Worm (Caenorhabditis elegans) whole organism, L1 larva: ENCODE data around the gene zipt-3.

Source experiments
- C16A3.4 ChIP-seq: fragments of 150-350 bp; optimal IDR thresholded peaks from 2 replicates; lab custom pipeline; 2014; ENCODE audit warnings: missing biosample characterization, missing genetic modification characterization
- C34B4.2 ChIP-seq: sonication (generic microtip); optimal IDR thresholded peaks from 2 replicates; lab custom pipeline; 2017; ENCODE audit warnings: mild to moderate bottlenecking, missing genetic modification characterization, missing compliant biosample characterization
- alr-1 ChIP-seq: fragments of 200-800 bp; sonication (Bioruptor generic); optimal IDR thresholded peaks from 2 replicates; lab custom pipeline; 2018; ENCODE audit warnings: borderline replicate concordance, mild to moderate bottlenecking, missing genetic modification characterization, missing compliant biosample characterization
- ama-1 ChIP-seq: fragments of 150-350 bp; optimal IDR thresholded peaks from 2 replicates; lab custom pipeline; 2014
- blmp-1 ChIP-seq: fragments of 150-350 bp; optimal IDR thresholded peaks from 2 replicates; lab custom pipeline; 2014; ENCODE audit warnings: missing biosample characterization, missing genetic modification characterization
- ceh-8 ChIP-seq: fragments of 200-800 bp; sonication (Bioruptor generic); optimal IDR thresholded peaks from 2 replicates; lab custom pipeline; 2018; ENCODE audit warnings: mild to moderate bottlenecking, missing genetic modification characterization, moderate library complexity, missing compliant biosample characterization
- ceh-90 ChIP-seq: sonication (generic microtip); optimal IDR thresholded peaks from 2 replicates; lab custom pipeline; 2016; ENCODE audit warnings: missing genetic modification characterization, missing compliant biosample characterization
- ces-1 ChIP-seq: fragments of 150-350 bp; optimal IDR thresholded peaks from 2 replicates; lab custom pipeline; 2014; ENCODE audit warnings: missing biosample characterization, missing genetic modification reagents, missing genetic modification characterization
- dpl-1 ChIP-seq, 3 experiments: fragments of 150-350 bp in 2 of 3; sonication (generic microtip) in 1 of 3; optimal IDR thresholded peaks; 2 replicates each; lab custom pipeline; 2014 to 2017; ENCODE audit warnings: missing biosample characterization in 3 of 3, missing genetic modification characterization in 3 of 3, missing genetic modification reagents in 3 of 3
- dsc-1 ChIP-seq: sonication (generic microtip); optimal IDR thresholded peaks from 2 replicates; lab custom pipeline; 2016; ENCODE audit warnings: mild to moderate bottlenecking, missing genetic modification characterization, missing compliant biosample characterization
- efl-1 ChIP-seq, 4 experiments: fragments of 150-350 bp; optimal IDR thresholded peaks in 3 of 4; peaks in 1 of 4; 1 replicate in 1 of 4; 2 replicates in 3 of 4; lab custom pipeline; 2014; ENCODE audit warnings: missing biosample characterization in 2 of 4, missing genetic modification characterization in 2 of 4, missing genetic modification reagents in 2 of 4
- efl-3 ChIP-seq: fragments of 200-800 bp; sonication (Bioruptor generic); optimal IDR thresholded peaks from 2 replicates; lab custom pipeline; 2018; ENCODE audit warnings: mild to moderate bottlenecking, missing genetic modification characterization, missing compliant biosample characterization
- egl-27 ChIP-seq, 2 experiments: fragments of 150-350 bp in 1 of 2; sonication (generic microtip); optimal IDR thresholded peaks; 3 replicates each; lab custom pipeline; 2017 to 2018; ENCODE audit warnings: missing biosample characterization in 2 of 2, missing genetic modification characterization in 2 of 2, missing genetic modification reagents in 2 of 2
- elt-2 ChIP-seq: sonication (generic microtip); optimal IDR thresholded peaks from 2 replicates; lab custom pipeline; 2016; ENCODE audit warnings: missing genetic modification characterization, mild to moderate bottlenecking, inconsistent platforms, missing compliant biosample characterization, missing genetic modification reagents
- elt-3 ChIP-seq, 6 experiments: fragments of 150-350 bp in 1 of 6; sonication (generic microtip); optimal IDR thresholded peaks; 2 replicates each; lab custom pipeline; 2017 to 2018; ENCODE audit warnings: missing biosample characterization in 6 of 6, missing genetic modification characterization in 6 of 6, inconsistent platforms in 1 of 6
- fkh-10 ChIP-seq: sonication (generic microtip); optimal IDR thresholded peaks from 2 replicates; lab custom pipeline; 2017; ENCODE audit warnings: missing biosample characterization, missing genetic modification reagents, missing genetic modification characterization
- fkh-8 ChIP-seq: sonication (generic microtip); optimal IDR thresholded peaks from 2 replicates; lab custom pipeline; 2016; ENCODE audit warnings: mild to moderate bottlenecking, missing genetic modification characterization, missing compliant biosample characterization
- irx-1 ChIP-seq: sonication (generic microtip); optimal IDR thresholded peaks from 2 replicates; lab custom pipeline; 2016; ENCODE audit warnings: missing genetic modification characterization, missing compliant biosample characterization
- jun-1 ChIP-seq: fragments of 150-350 bp; optimal IDR thresholded peaks from 2 replicates; lab custom pipeline; 2014; ENCODE audit warnings: missing biosample characterization, missing genetic modification reagents, missing genetic modification characterization
- lin-13 ChIP-seq: fragments of 150-350 bp; optimal IDR thresholded peaks from 2 replicates; lab custom pipeline; 2014; ENCODE audit warnings: missing biosample characterization, missing genetic modification reagents, missing genetic modification characterization
- lin-14 ChIP-seq: fragments of 200-800 bp; sonication (Bioruptor generic); optimal IDR thresholded peaks from 2 replicates; lab custom pipeline; 2018; ENCODE audit warnings: mild to moderate bottlenecking, missing genetic modification characterization, moderate library complexity, missing compliant biosample characterization
- lin-35 ChIP-seq, 2 experiments: fragments of 150-350 bp; optimal IDR thresholded peaks; 2 replicates each; lab custom pipeline; 2014; ENCODE audit warnings: missing biosample characterization in 2 of 2, missing genetic modification characterization in 2 of 2, missing genetic modification reagents in 2 of 2
- lsy-2 ChIP-seq, 2 experiments: fragments of 150-350 bp; optimal IDR thresholded peaks; 2 replicates each; lab custom pipeline; 2014; ENCODE audit warnings: missing biosample characterization in 2 of 2, missing genetic modification characterization in 2 of 2
- mdl-1 ChIP-seq, 2 experiments: fragments of 150-350 bp; optimal IDR thresholded peaks; 2 replicates each; lab custom pipeline; 2014 to 2017; ENCODE audit warnings: missing biosample characterization in 2 of 2, missing genetic modification characterization in 2 of 2, inconsistent platforms in 1 of 2
- mep-1 ChIP-seq: fragments of 150-350 bp; optimal IDR thresholded peaks from 2 replicates; lab custom pipeline; 2014; ENCODE audit warnings: missing biosample characterization, missing genetic modification characterization
- nhr-11 ChIP-seq: fragments of 150-350 bp; optimal IDR thresholded peaks from 2 replicates; lab custom pipeline; 2014; ENCODE audit warnings: missing biosample characterization, missing genetic modification characterization
- nhr-19 ChIP-seq: fragments of 200-800 bp; sonication (Bioruptor generic); conservative IDR thresholded peaks from 2 replicates; pipeline ENCODE4 v1.3.6; 2022; ENCODE audit warnings: missing genetic modification characterization, missing compliant biosample characterization
- nhr-20 ChIP-seq: sonication (generic microtip); optimal IDR thresholded peaks from 2 replicates; lab custom pipeline; 2016; ENCODE audit warnings: mild to moderate bottlenecking, missing genetic modification characterization, missing compliant biosample characterization
- nhr-28 ChIP-seq: fragments of 150-350 bp; optimal IDR thresholded peaks from 2 replicates; lab custom pipeline; 2014; ENCODE audit warnings: missing biosample characterization, missing genetic modification characterization
- nhr-71 ChIP-seq: sonication (generic microtip); optimal IDR thresholded peaks from 2 replicates; lab custom pipeline; 2016; ENCODE audit warnings: mild to moderate bottlenecking, missing genetic modification characterization, moderate library complexity, missing compliant biosample characterization
- nhr-84 ChIP-seq: sonication (generic microtip); optimal IDR thresholded peaks from 2 replicates; lab custom pipeline; 2017; ENCODE audit warnings: missing biosample characterization, missing genetic modification characterization
- nhr-85 ChIP-seq: sonication (generic microtip); peaks from one replicate; lab custom pipeline; 2016; ENCODE audit warnings: missing genetic modification characterization, inconsistent platforms, missing compliant biosample characterization
- nhr-90 ChIP-seq: sonication (generic microtip); optimal IDR thresholded peaks from 2 replicates; lab custom pipeline; 2016; ENCODE audit warnings: mild to moderate bottlenecking, missing genetic modification characterization, missing compliant biosample characterization; ENCODE audit not compliant: poor library complexity
- pag-3 ChIP-seq: sonication (generic microtip); optimal IDR thresholded peaks from 2 replicates; lab custom pipeline; 2017; ENCODE audit warnings: missing genetic modification characterization, mild to moderate bottlenecking, missing compliant biosample characterization, antibody characterized with exemption, borderline replicate concordance; ENCODE audit not compliant: insufficient read depth
- pax-3 ChIP-seq: fragments of 200-800 bp; sonication (Bioruptor generic); optimal IDR thresholded peaks from 2 replicates; lab custom pipeline; 2018; ENCODE audit warnings: mild to moderate bottlenecking, missing genetic modification characterization, moderate library complexity, missing compliant biosample characterization
- rnt-1 ChIP-seq: sonication (generic microtip); optimal IDR thresholded peaks from 2 replicates; lab custom pipeline; 2016; ENCODE audit warnings: mild to moderate bottlenecking, missing genetic modification characterization, moderate library complexity, missing compliant biosample characterization
- skn-1 ChIP-seq: fragments of 150-350 bp; optimal IDR thresholded peaks from 2 replicates; lab custom pipeline; 2014; ENCODE audit warnings: missing biosample characterization, missing genetic modification characterization
- snpc-4 ChIP-seq: fragments of 150-350 bp; optimal IDR thresholded peaks from 2 replicates; lab custom pipeline; 2014; ENCODE audit warnings: missing biosample characterization, missing genetic modification characterization
- snu-23 ChIP-seq: sonication (generic microtip); optimal IDR thresholded peaks from 2 replicates; lab custom pipeline; 2016; ENCODE audit warnings: missing genetic modification characterization, missing compliant biosample characterization
- sptf-1 ChIP-seq: fragments of 150-350 bp; optimal IDR thresholded peaks from 2 replicates; lab custom pipeline; 2014; ENCODE audit warnings: missing biosample characterization, missing genetic modification characterization
- sup-37 ChIP-seq: fragments of 200-800 bp; sonication (Bioruptor generic); optimal IDR thresholded peaks from 2 replicates; lab custom pipeline; 2018; ENCODE audit warnings: mild to moderate bottlenecking, missing genetic modification characterization, missing compliant biosample characterization
- swsn-7 ChIP-seq: sonication (generic microtip); optimal IDR thresholded peaks from 2 replicates; lab custom pipeline; 2016; ENCODE audit warnings: missing genetic modification characterization, missing compliant biosample characterization
- tbx-2 ChIP-seq: sonication (generic microtip); optimal IDR thresholded peaks from 2 replicates; lab custom pipeline; 2016; ENCODE audit warnings: missing genetic modification characterization, missing compliant biosample characterization
- unc-130 ChIP-seq: fragments of 150-350 bp; optimal IDR thresholded peaks from 2 replicates; lab custom pipeline; 2017; ENCODE audit warnings: missing biosample characterization, missing genetic modification characterization, inconsistent platforms
- unc-86 ChIP-seq: sonication (generic microtip); optimal IDR thresholded peaks from 2 replicates; lab custom pipeline; 2016; ENCODE audit warnings: missing genetic modification characterization, missing compliant biosample characterization
- unc-98 ChIP-seq: fragments of 200-800 bp; sonication (Bioruptor generic); IDR thresholded peaks from 2 replicates; pipeline ENCODE4 v1.3.6; 2022; ENCODE audit warnings: missing genetic modification characterization, missing compliant biosample characterization
- vab-15 ChIP-seq: sonication (generic microtip); optimal IDR thresholded peaks from 2 replicates; lab custom pipeline; 2017; ENCODE audit warnings: missing genotype, mild to moderate bottlenecking, missing genetic modification characterization, missing compliant biosample characterization
- xbp-1 ChIP-seq: sonication (generic microtip); optimal IDR thresholded peaks from 2 replicates; lab custom pipeline; 2016; ENCODE audit warnings: missing genetic modification characterization, missing compliant biosample characterization
- zip-4 ChIP-seq: fragments of 200-800 bp; sonication (Bioruptor generic); optimal IDR thresholded peaks from 2 replicates; lab custom pipeline; 2018; ENCODE audit warnings: mild to moderate bottlenecking, missing genetic modification characterization, moderate library complexity, missing compliant biosample characterization
- ztf-4 ChIP-seq: fragments of 150-350 bp; optimal IDR thresholded peaks from 2 replicates; lab custom pipeline; 2014; ENCODE audit warnings: missing biosample characterization, missing genetic modification characterization

The zipt-3 gene

ce11 chrII:5697338-5697737, 20.6 kb upstream of the zipt-3 start:
- no peak for TF ChIP-seq ces-1 (GFP tag; lab: Kevin White, UChicago)

DNA sequence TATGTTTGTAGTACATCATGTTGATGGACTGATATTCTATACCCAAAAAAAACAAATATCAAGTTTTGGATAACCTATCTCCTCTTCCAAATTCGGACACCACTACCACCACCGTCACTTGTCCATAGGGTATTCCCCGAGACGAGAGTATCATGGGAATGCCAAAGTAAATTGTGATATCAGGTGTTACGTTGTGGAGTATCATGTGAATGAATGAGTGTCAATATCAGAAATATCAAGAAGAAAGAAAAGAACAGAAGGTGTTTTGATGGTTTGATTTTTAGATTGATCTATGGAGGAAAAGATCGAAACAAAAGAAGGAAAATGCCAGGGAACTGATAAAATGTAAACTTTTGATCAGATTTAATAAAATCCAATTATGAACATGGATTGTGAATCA, 19.7 kb upstream of the zipt-3 start:
- TF ChIP-seq jun-1 (tag; lab: Kevin White, UChicago) (no peak), efl-1 (optimal IDR thresholded peaks at IDR 0.05; lab: Kevin White, UChicago) (no peak), efl-1 (GFP tag; optimal IDR thresholded peaks at IDR 0.05 in 1 of 2; lab: Kevin White, UChicago) (no peak), swsn-7 (tag; lab: Kevin White, UChicago) (peak; percentile 25), nhr-85 (peak; percentile 56), rnt-1 (tag; lab: Kevin White, UChicago) (peak; percentile 57), irx-1 (no peak), lsy-2 (tag; optimal IDR thresholded peaks at IDR 0.05; lab: Kevin White, UChicago) (peak; percentile 44 to 55), blmp-1 (tag; lab: Kevin White, UChicago) (peak; percentile 38), nhr-71 (peak; percentile 88), dsc-1 (no peak), unc-130 (peak; percentile 81), ceh-90 (tag; lab: Kevin White, UChicago) (no peak), nhr-90 (tag; lab: Kevin White, UChicago) (no peak), pag-3 (tag; lab: Kevin White, UChicago) (peak; percentile 81), snu-23 (GFP tag; lab: Kevin White, UChicago) (peak; percentile 77), elt-3 (tag; optimal IDR thresholded peaks at IDR 0.05; lab: Kevin White, UChicago) (peak in 2 of 6 experiments; percentile 51 to 85), xbp-1 (tag; lab: Kevin White, UChicago) (no peak), unc-98 (no peak), tbx-2 (tag; lab: Kevin White, UChicago) (peak; percentile 57), C34B4.2 (tag; lab: Kevin White, UChicago) (no peak), nhr-11 (tag; lab: Kevin White, UChicago) (peak; percentile 36), zip-4 (GFP tag; lab: Kevin White, UChicago) (no peak), snpc-4 (no peak), unc-86 (tag; lab: Kevin White, UChicago) (no peak), nhr-84 (tag; lab: Kevin White, UChicago) (no peak), lin-13 (GFP tag; lab: Kevin White, UChicago) (peak; percentile 57), lin-35 (GFP tag; optimal IDR thresholded peaks at IDR 0.05; lab: Kevin White, UChicago) (peak; percentile 27 to 72), fkh-10 (GFP tag; lab: Kevin White, UChicago) (no peak), ceh-8 (GFP tag; lab: Kevin White, UChicago) (no peak), C16A3.4 (tag; lab: Kevin White, UChicago) (peak; percentile 50), sptf-1 (tag; lab: Kevin White, UChicago) (no peak), ztf-4 (tag; lab: Kevin White, UChicago) (peak; percentile 35), nhr-19 (GFP tag; lab: Robert Waterston, UW) (peak; percentile 82), alr-1 (tag; lab: Kevin White, UChicago) (no peak), pax-3 (no peak), elt-2 (tag; lab: Kevin White, UChicago) (peak; percentile 51), mep-1 (tag; lab: Kevin White, UChicago) (peak; percentile 52), fkh-8 (peak; percentile 19), nhr-20 (tag; lab: Kevin White, UChicago) (peak; percentile 77), efl-3 (GFP tag; lab: Kevin White, UChicago) (no peak), skn-1 (tag; lab: Kevin White, UChicago) (peak; percentile 4), mdl-1 (tag; optimal IDR thresholded peaks at IDR 0.05; lab: Kevin White, UChicago) (peak in 1 of 2 experiments; percentile 26), nhr-28 (tag; lab: Kevin White, UChicago) (no peak), vab-15 (tag; lab: Kevin White, UChicago) (peak; percentile 46), ama-1 (no peak), lin-14 (GFP tag; lab: Kevin White, UChicago) (peak; percentile 85), dpl-1 (GFP tag; optimal IDR thresholded peaks at IDR 0.05; lab: Kevin White, UChicago) (peak in 2 of 3 experiments; percentile 23 to 44), egl-27 (tag; optimal IDR thresholded peaks at IDR 0.05; lab: Kevin White, UChicago) (no peak), sup-37 (GFP tag; lab: Kevin White, UChicago) (no peak)
